Worm (Caenorhabditis elegans) whole organism, L1 larva: Measurements from ENCODE around the gene F49E10.4.

Experiments used
- C04F5.9 ChIP-seq: sonication (generic microtip); optimal IDR thresholded peaks from 2 replicates; lab custom pipeline; 2016; ENCODE audit warnings: missing genetic modification characterization, missing compliant biosample characterization
- C34B4.2 ChIP-seq: sonication (generic microtip); optimal IDR thresholded peaks from 2 replicates; lab custom pipeline; 2017; ENCODE audit warnings: mild to moderate bottlenecking, missing genetic modification characterization, missing compliant biosample characterization
- F16B12.6 ChIP-seq: fragments of 150-350 bp; optimal IDR thresholded peaks from 2 replicates; lab custom pipeline; 2014; ENCODE audit warnings: missing biosample characterization, missing genetic modification characterization
- Y116A8C.19 ChIP-seq: sonication (generic microtip); optimal IDR thresholded peaks from 2 replicates; lab custom pipeline; 2016; ENCODE audit warnings: missing compliant biosample characterization, missing genetic modification characterization, borderline replicate concordance
- aha-1 ChIP-seq: fragments of 150-350 bp; optimal IDR thresholded peaks from 2 replicates; lab custom pipeline; 2014; ENCODE audit warnings: missing biosample characterization, missing genetic modification characterization
- alr-1 ChIP-seq: fragments of 200-800 bp; sonication (Bioruptor generic); optimal IDR thresholded peaks from 2 replicates; lab custom pipeline; 2018; ENCODE audit warnings: borderline replicate concordance, mild to moderate bottlenecking, missing genetic modification characterization, missing compliant biosample characterization
- ama-1 ChIP-seq: fragments of 150-350 bp; optimal IDR thresholded peaks from 2 replicates; lab custom pipeline; 2014
- blmp-1 ChIP-seq: fragments of 150-350 bp; optimal IDR thresholded peaks from 2 replicates; lab custom pipeline; 2014; ENCODE audit warnings: missing biosample characterization, missing genetic modification characterization
- ceh-82 ChIP-seq, 3 experiments: fragments of 150-350 bp in 1 of 3; sonication (generic microtip) in 2 of 3; optimal IDR thresholded peaks; 2 replicates each; lab custom pipeline; 2014 to 2017; ENCODE audit warnings: missing biosample characterization in 3 of 3, missing genetic modification characterization in 3 of 3
- dsc-1 ChIP-seq: sonication (generic microtip); optimal IDR thresholded peaks from 2 replicates; lab custom pipeline; 2016; ENCODE audit warnings: mild to moderate bottlenecking, missing genetic modification characterization, missing compliant biosample characterization
- elt-2 ChIP-seq: sonication (generic microtip); optimal IDR thresholded peaks from 2 replicates; lab custom pipeline; 2016; ENCODE audit warnings: missing genetic modification characterization, mild to moderate bottlenecking, inconsistent platforms, missing compliant biosample characterization, missing genetic modification reagents
- ets-5 ChIP-seq: fragments of 200-800 bp; sonication (Bioruptor generic); IDR thresholded peaks from 2 replicates; pipeline ENCODE4 v1.3.6; 2022; ENCODE audit warnings: missing genetic modification characterization, missing compliant biosample characterization
- fkh-10 ChIP-seq: sonication (generic microtip); optimal IDR thresholded peaks from 2 replicates; lab custom pipeline; 2017; ENCODE audit warnings: missing biosample characterization, missing genetic modification reagents, missing genetic modification characterization
- fkh-4 ChIP-seq: sonication (generic microtip); optimal IDR thresholded peaks from 2 replicates; lab custom pipeline; 2016; ENCODE audit warnings: missing compliant biosample characterization, missing genetic modification characterization, borderline replicate concordance
- fkh-8 ChIP-seq: sonication (generic microtip); optimal IDR thresholded peaks from 2 replicates; lab custom pipeline; 2016; ENCODE audit warnings: mild to moderate bottlenecking, missing genetic modification characterization, missing compliant biosample characterization
- hlh-17 ChIP-seq: fragments of 200-800 bp; sonication (Bioruptor generic); optimal IDR thresholded peaks from 2 replicates; lab custom pipeline; 2018; ENCODE audit warnings: missing genetic modification characterization, mild to moderate bottlenecking, missing compliant biosample characterization, moderate library complexity, borderline replicate concordance
- hlh-4 ChIP-seq: sonication (generic microtip); optimal IDR thresholded peaks from 2 replicates; lab custom pipeline; 2016; ENCODE audit warnings: mild to moderate bottlenecking, missing genetic modification characterization, missing compliant biosample characterization
- irx-1 ChIP-seq: sonication (generic microtip); optimal IDR thresholded peaks from 2 replicates; lab custom pipeline; 2016; ENCODE audit warnings: missing genetic modification characterization, missing compliant biosample characterization
- isw-1 ChIP-seq: fragments of 200-800 bp; sonication (Bioruptor generic); IDR thresholded peaks from 2 replicates; pipeline ENCODE4 v1.3.6; 2022; ENCODE audit warnings: missing genetic modification characterization, missing compliant biosample characterization
- jun-1 ChIP-seq: fragments of 150-350 bp; optimal IDR thresholded peaks from 2 replicates; lab custom pipeline; 2014; ENCODE audit warnings: missing biosample characterization, missing genetic modification reagents, missing genetic modification characterization
- lin-14 ChIP-seq: fragments of 200-800 bp; sonication (Bioruptor generic); optimal IDR thresholded peaks from 2 replicates; lab custom pipeline; 2018; ENCODE audit warnings: mild to moderate bottlenecking, missing genetic modification characterization, moderate library complexity, missing compliant biosample characterization
- lin-15B ChIP-seq: fragments of 150-350 bp; sonication (generic microtip); optimal IDR thresholded peaks from 3 replicates; lab custom pipeline; 2014; ENCODE audit warnings: missing biosample characterization, missing genetic modification characterization
- lin-35 ChIP-seq, 2 experiments: fragments of 150-350 bp; optimal IDR thresholded peaks; 2 replicates each; lab custom pipeline; 2014; ENCODE audit warnings: missing biosample characterization in 2 of 2, missing genetic modification characterization in 2 of 2, missing genetic modification reagents in 2 of 2
- lir-3 ChIP-seq: sonication (generic microtip); optimal IDR thresholded peaks from 2 replicates; lab custom pipeline; 2016; ENCODE audit warnings: mild to moderate bottlenecking, missing genetic modification characterization, moderate library complexity, missing compliant biosample characterization; ENCODE audit not compliant: poor library complexity
- mdl-1 ChIP-seq, 2 experiments: fragments of 150-350 bp; optimal IDR thresholded peaks; 2 replicates each; lab custom pipeline; 2014 to 2017; ENCODE audit warnings: missing biosample characterization in 2 of 2, missing genetic modification characterization in 2 of 2, inconsistent platforms in 1 of 2
- mef-2 ChIP-seq: fragments of 150-350 bp; optimal IDR thresholded peaks from 2 replicates; lab custom pipeline; 2014; ENCODE audit warnings: missing biosample characterization, missing genetic modification characterization
- nhr-11 ChIP-seq: fragments of 150-350 bp; optimal IDR thresholded peaks from 2 replicates; lab custom pipeline; 2014; ENCODE audit warnings: missing biosample characterization, missing genetic modification characterization
- nhr-12 ChIP-seq: sonication (generic microtip); optimal IDR thresholded peaks from 2 replicates; lab custom pipeline; 2017; ENCODE audit warnings: missing biosample characterization, missing genetic modification characterization
- nhr-19 ChIP-seq: fragments of 200-800 bp; sonication (Bioruptor generic); conservative IDR thresholded peaks from 2 replicates; pipeline ENCODE4 v1.3.6; 2022; ENCODE audit warnings: missing genetic modification characterization, missing compliant biosample characterization
- nhr-20 ChIP-seq: sonication (generic microtip); optimal IDR thresholded peaks from 2 replicates; lab custom pipeline; 2016; ENCODE audit warnings: mild to moderate bottlenecking, missing genetic modification characterization, missing compliant biosample characterization
- nhr-237 ChIP-seq: fragments of 150-350 bp; optimal IDR thresholded peaks from 2 replicates; lab custom pipeline; 2014; ENCODE audit warnings: missing biosample characterization, missing genetic modification characterization
- nhr-71 ChIP-seq: sonication (generic microtip); optimal IDR thresholded peaks from 2 replicates; lab custom pipeline; 2016; ENCODE audit warnings: mild to moderate bottlenecking, missing genetic modification characterization, moderate library complexity, missing compliant biosample characterization
- nhr-76 ChIP-seq: sonication (generic microtip); optimal IDR thresholded peaks from 2 replicates; lab custom pipeline; 2017; ENCODE audit warnings: missing biosample characterization, missing genetic modification characterization
- nhr-77 ChIP-seq: fragments of 150-350 bp; optimal IDR thresholded peaks from 2 replicates; lab custom pipeline; 2014; ENCODE audit warnings: missing biosample characterization, missing genetic modification characterization
- nhr-84 ChIP-seq: sonication (generic microtip); optimal IDR thresholded peaks from 2 replicates; lab custom pipeline; 2017; ENCODE audit warnings: missing biosample characterization, missing genetic modification characterization
- pax-3 ChIP-seq: fragments of 200-800 bp; sonication (Bioruptor generic); optimal IDR thresholded peaks from 2 replicates; lab custom pipeline; 2018; ENCODE audit warnings: mild to moderate bottlenecking, missing genetic modification characterization, moderate library complexity, missing compliant biosample characterization
- pqm-1 ChIP-seq: sonication (generic microtip); optimal IDR thresholded peaks from 3 replicates; lab custom pipeline; 2017; ENCODE audit warnings: missing biosample characterization, missing genetic modification characterization
- snpc-4 ChIP-seq: fragments of 150-350 bp; optimal IDR thresholded peaks from 2 replicates; lab custom pipeline; 2014; ENCODE audit warnings: missing biosample characterization, missing genetic modification characterization
- sup-37 ChIP-seq: fragments of 200-800 bp; sonication (Bioruptor generic); optimal IDR thresholded peaks from 2 replicates; lab custom pipeline; 2018; ENCODE audit warnings: mild to moderate bottlenecking, missing genetic modification characterization, missing compliant biosample characterization
- swsn-7 ChIP-seq: sonication (generic microtip); optimal IDR thresholded peaks from 2 replicates; lab custom pipeline; 2016; ENCODE audit warnings: missing genetic modification characterization, missing compliant biosample characterization
- tbx-2 ChIP-seq: sonication (generic microtip); optimal IDR thresholded peaks from 2 replicates; lab custom pipeline; 2016; ENCODE audit warnings: missing genetic modification characterization, missing compliant biosample characterization
- unc-130 ChIP-seq: fragments of 150-350 bp; optimal IDR thresholded peaks from 2 replicates; lab custom pipeline; 2017; ENCODE audit warnings: missing biosample characterization, missing genetic modification characterization, inconsistent platforms
- unc-30 ChIP-seq: sonication (generic microtip); optimal IDR thresholded peaks from 2 replicates; lab custom pipeline; 2017; ENCODE audit warnings: missing biosample characterization, missing genetic modification characterization
- unc-86 ChIP-seq: sonication (generic microtip); optimal IDR thresholded peaks from 2 replicates; lab custom pipeline; 2016; ENCODE audit warnings: missing genetic modification characterization, missing compliant biosample characterization
- unc-98 ChIP-seq: fragments of 200-800 bp; sonication (Bioruptor generic); IDR thresholded peaks from 2 replicates; pipeline ENCODE4 v1.3.6; 2022; ENCODE audit warnings: missing genetic modification characterization, missing compliant biosample characterization
- vab-15 ChIP-seq: sonication (generic microtip); optimal IDR thresholded peaks from 2 replicates; lab custom pipeline; 2017; ENCODE audit warnings: missing genotype, mild to moderate bottlenecking, missing genetic modification characterization, missing compliant biosample characterization
- zag-1 ChIP-seq: fragments of 150-350 bp; optimal IDR thresholded peaks from 2 replicates; lab custom pipeline; 2014; ENCODE audit warnings: missing biosample characterization, missing genetic modification characterization
- ztf-11 ChIP-seq, 2 experiments: sonication (generic microtip); optimal IDR thresholded peaks; 2 replicates each; lab custom pipeline; 2016 to 2017; ENCODE audit warnings: missing genetic modification characterization in 2 of 2, missing biosample characterization in 1 of 2, missing compliant biosample characterization in 1 of 2

Gene F49E10.4

ce11 chrX:5839143-5839542 lies 36.5 kb upstream of the F49E10.4 start:
- TF ChIP-seq ztf-11 (tag; optimal IDR thresholded peaks at IDR 0.05; lab: Kevin White, UChicago) (no peak), unc-86 (tag; lab: Kevin White, UChicago) (no peak), unc-30 (tag; lab: Kevin White, UChicago) (no peak), alr-1 (no peak), nhr-20 (tag; lab: Kevin White, UChicago) (no peak), isw-1 (GFP tag; lab: Robert Waterston, UW) (no peak), nhr-12 (tag; lab: Kevin White, UChicago) (no peak), nhr-71 (tag; lab: Kevin White, UChicago) (no peak), sup-37 (no peak)

- TF ChIP-seq lin-35 (GFP tag; optimal IDR thresholded peaks at IDR 0.05; lab: Kevin White, UChicago) (peak in 1 of 2 experiments; percentile 33), elt-2 (peak; percentile 63), C04F5.9 (tag; lab: Kevin White, UChicago) (no peak)
These were observed 36.0 kb upstream of the F49E10.4 start, which contains the start of gene dct-11 for ce11 chrX:5839643-5840042. dct-11 (minus strand) TSS chrX:5839778.

ce11 chrX:5841060-5841642 lies 34.5 kb upstream of the F49E10.4 start, which contains the start of gene puf-9:
puf-9 (plus strand) TSS chrX:5841592.
- TF ChIP-seq vab-15 (tag; lab: Kevin White, UChicago) (peak; percentile 98), pqm-1 (tag; lab: Kevin White, UChicago) (no peak), ztf-11 (tag; optimal IDR thresholded peaks at IDR 0.05; lab: Kevin White, UChicago) (peak in 1 of 2 experiments; percentile 97), irx-1 (peak; percentile 98), tbx-2 (tag; lab: Kevin White, UChicago) (peak; percentile 100), blmp-1 (peak; percentile 88), F16B12.6 (tag; lab: Kevin White, UChicago) (peak; percentile 60), fkh-8 (tag; lab: Kevin White, UChicago) (peak; percentile 100), fkh-4 (tag; lab: Kevin White, UChicago) (peak; percentile 81), zag-1 (tag; lab: Kevin White, UChicago) (peak; percentile 67), fkh-10 (peak; percentile 99), pax-3 (peak; percentile 98), mdl-1 (tag; optimal IDR thresholded peaks at IDR 0.05; lab: Kevin White, UChicago) (peak; percentile 78 to 100), nhr-11 (tag; lab: Kevin White, UChicago) (peak; percentile 96), unc-98 (peak; percentile 83), alr-1 (no peak), unc-86 (tag; lab: Kevin White, UChicago) (peak; percentile 99), jun-1 (tag; lab: Kevin White, UChicago) (peak; percentile 99), nhr-12 (tag; lab: Kevin White, UChicago) (peak; percentile 50), hlh-17 (GFP tag; lab: Kevin White, UChicago) (no peak), ceh-82 (tag; optimal IDR thresholded peaks at IDR 0.05; lab: Kevin White, UChicago) (peak; percentile 98 to 99 (median 98)), lin-14 (GFP tag; lab: Kevin White, UChicago) (peak; percentile 100), swsn-7 (tag; lab: Kevin White, UChicago) (peak; percentile 100), nhr-76 (tag; lab: Kevin White, UChicago) (peak; percentile 88), nhr-77 (tag; lab: Kevin White, UChicago) (peak; percentile 100), ets-5 (GFP tag; lab: Robert Waterston, UW) (no peak), nhr-19 (GFP tag; lab: Robert Waterston, UW) (peak; percentile 100), Y116A8C.19 (tag; lab: Kevin White, UChicago) (no peak), lir-3 (tag; lab: Kevin White, UChicago) (peak; percentile 90), unc-130 (tag; lab: Kevin White, UChicago) (peak; percentile 98), lin-15B (tag; lab: Kevin White, UChicago) (peak; percentile 98), dsc-1 (tag; lab: Kevin White, UChicago) (peak; percentile 99), C34B4.2 (tag; lab: Kevin White, UChicago) (peak; percentile 79), nhr-84 (tag; lab: Kevin White, UChicago) (no peak), C04F5.9 (tag; lab: Kevin White, UChicago) (peak; percentile 94), aha-1 (tag; lab: Kevin White, UChicago) (peak; percentile 97), ama-1 (lab: Kevin White, UChicago) (peak; percentile 59), lin-35 (GFP tag; optimal IDR thresholded peaks at IDR 0.05; lab: Kevin White, UChicago) (peak; percentile 93 to 98), hlh-4 (no peak), mef-2 (peak; percentile 83), nhr-237 (peak; percentile 98), snpc-4 (tag; lab: Kevin White, UChicago) (peak; percentile 91)
